Worm (Caenorhabditis elegans) whole organism, L3 larva: Measurements from ENCODE around the gene nhr-122.
A peak's percentile ranks its signal among the peaks of the same experiment; 100 is the strongest.
"Not testable (repeated sequence)": the region's sequence is repeated elsewhere in the genome, so short reads cannot be mapped to it uniquely, and the experiment has no call there.

Source experiments
- R02D3.7 ChIP-seq: fragments of 150-350 bp; optimal IDR thresholded peaks from 2 replicates; lab custom pipeline; 2014; ENCODE audit warnings: missing biosample characterization, missing genetic modification characterization
- ZK546.5 ChIP-seq: sonication (generic microtip); optimal IDR thresholded peaks from 2 replicates; lab custom pipeline; 2017; ENCODE audit warnings: missing biosample characterization, missing genetic modification characterization
- aly-2 ChIP-seq: fragments of 150-350 bp; optimal IDR thresholded peaks from 2 replicates; lab custom pipeline; 2014; ENCODE audit warnings: missing biosample characterization, missing genetic modification characterization
- ama-1 ChIP-seq: fragments of 150-350 bp; optimal IDR thresholded peaks from 2 replicates; lab custom pipeline; 2018
- ceh-16 ChIP-seq: sonication (generic microtip); optimal IDR thresholded peaks from 2 replicates; lab custom pipeline; 2017; ENCODE audit warnings: missing biosample characterization, missing genetic modification characterization
- ceh-28 ChIP-seq: fragments of 150-350 bp; optimal IDR thresholded peaks from 2 replicates; lab custom pipeline; 2014; ENCODE audit warnings: missing biosample characterization, missing genetic modification reagents, missing genetic modification characterization
- ceh-9 ChIP-seq: sonication (generic microtip); optimal IDR thresholded peaks from 2 replicates; lab custom pipeline; 2018; ENCODE audit warnings: missing biosample characterization, missing genetic modification characterization
- daf-12 ChIP-seq: fragments of 150-350 bp; optimal IDR thresholded peaks from 2 replicates; lab custom pipeline; 2014; ENCODE audit warnings: missing biosample characterization, missing genetic modification reagents, missing genetic modification characterization
- egl-27 ChIP-seq: sonication (generic microtip); optimal IDR thresholded peaks from 4 replicates; lab custom pipeline; 2017; ENCODE audit warnings: missing biosample characterization, missing genetic modification reagents, missing genetic modification characterization
- egl-5 ChIP-seq: fragments of 150-350 bp; optimal IDR thresholded peaks from 2 replicates; lab custom pipeline; 2017; ENCODE audit warnings: missing biosample characterization, missing genetic modification reagents, missing genetic modification characterization, inconsistent platforms
- elt-2 ChIP-seq: sonication (generic microtip); optimal IDR thresholded peaks from 2 replicates; lab custom pipeline; 2016; ENCODE audit warnings: missing genetic modification reagents, mild to moderate bottlenecking, missing genetic modification characterization, missing compliant biosample characterization
- elt-3 ChIP-seq, 3 experiments: fragments of 150-350 bp in 1 of 3; sonication (generic microtip) in 2 of 3; optimal IDR thresholded peaks; 2 replicates in 2 of 3; 4 replicates in 1 of 3; lab custom pipeline; 2014 to 2017; ENCODE audit warnings: missing biosample characterization in 3 of 3, missing genetic modification characterization in 3 of 3
- lin-15B ChIP-seq: fragments of 150-350 bp; optimal IDR thresholded peaks from 2 replicates; lab custom pipeline; 2014; ENCODE audit warnings: missing biosample characterization, missing genetic modification characterization
- lin-39 ChIP-seq: fragments of 150-350 bp; optimal IDR thresholded peaks from 2 replicates; lab custom pipeline; 2018; ENCODE audit warnings: missing biosample characterization, missing genetic modification reagents, missing genetic modification characterization
- mml-1 ChIP-seq: fragments of 150-350 bp; sonication (generic microtip); optimal IDR thresholded peaks from 3 replicates; lab custom pipeline; 2014; ENCODE audit warnings: missing biosample characterization, missing genetic modification characterization
- nfya-1 ChIP-seq: sonication (generic microtip); optimal IDR thresholded peaks from 2 replicates; lab custom pipeline; 2017; ENCODE audit warnings: missing genetic modification characterization, mild to moderate bottlenecking, missing compliant biosample characterization, antibody characterized with exemption, moderate library complexity; ENCODE audit not compliant: insufficient read depth
- nhr-11 ChIP-seq: fragments of 150-350 bp; optimal IDR thresholded peaks from 2 replicates; lab custom pipeline; 2014; ENCODE audit warnings: missing biosample characterization, missing genetic modification characterization
- nhr-12 ChIP-seq: fragments of 150-350 bp; optimal IDR thresholded peaks from 2 replicates; lab custom pipeline; 2014; ENCODE audit warnings: missing biosample characterization, missing genetic modification characterization
- nhr-23 ChIP-seq: fragments of 150-350 bp; optimal IDR thresholded peaks from 2 replicates; lab custom pipeline; 2014; ENCODE audit warnings: missing biosample characterization, missing genetic modification reagents, missing genetic modification characterization
- nhr-237 ChIP-seq: fragments of 150-350 bp; optimal IDR thresholded peaks from 2 replicates; lab custom pipeline; 2014; ENCODE audit warnings: missing biosample characterization, missing genetic modification characterization
- nhr-28 ChIP-seq: fragments of 150-350 bp; optimal IDR thresholded peaks from 2 replicates; lab custom pipeline; 2014; ENCODE audit warnings: missing biosample characterization, missing genetic modification characterization
- nhr-77 ChIP-seq: fragments of 150-350 bp; optimal IDR thresholded peaks from 2 replicates; lab custom pipeline; 2014; ENCODE audit warnings: missing biosample characterization, missing genetic modification characterization
- pha-4 ChIP-seq: fragments of 150-350 bp; optimal IDR thresholded peaks from 2 replicates; lab custom pipeline; 2014; ENCODE audit warnings: missing biosample characterization, missing genetic modification reagents, missing genetic modification characterization
- snpc-4 ChIP-seq: fragments of 150-350 bp; optimal IDR thresholded peaks from 2 replicates; lab custom pipeline; 2014; ENCODE audit warnings: missing biosample characterization, missing genetic modification characterization
- tbx-2 ChIP-seq: sonication (generic microtip); optimal IDR thresholded peaks from 2 replicates; lab custom pipeline; 2016; ENCODE audit warnings: mild to moderate bottlenecking, missing genetic modification characterization, missing compliant biosample characterization
- unc-39 ChIP-seq: sonication (generic microtip); optimal IDR thresholded peaks from 4 replicates; lab custom pipeline; 2017; ENCODE audit warnings: missing biosample characterization, missing genetic modification characterization
- unc-62 ChIP-seq: fragments of 150-350 bp; sonication (generic microtip); optimal IDR thresholded peaks from 4 replicates; lab custom pipeline; 2014; ENCODE audit warnings: missing biosample characterization, missing genetic modification reagents, missing genetic modification characterization
- zag-1 ChIP-seq: fragments of 150-350 bp; optimal IDR thresholded peaks from 2 replicates; lab custom pipeline; 2014; ENCODE audit warnings: missing biosample characterization, missing genetic modification characterization
- ztf-11 ChIP-seq: fragments of 150-350 bp; optimal IDR thresholded peaks from 2 replicates; lab custom pipeline; 2014; ENCODE audit warnings: missing biosample characterization, missing genetic modification characterization

Gene nhr-122

DNA sequence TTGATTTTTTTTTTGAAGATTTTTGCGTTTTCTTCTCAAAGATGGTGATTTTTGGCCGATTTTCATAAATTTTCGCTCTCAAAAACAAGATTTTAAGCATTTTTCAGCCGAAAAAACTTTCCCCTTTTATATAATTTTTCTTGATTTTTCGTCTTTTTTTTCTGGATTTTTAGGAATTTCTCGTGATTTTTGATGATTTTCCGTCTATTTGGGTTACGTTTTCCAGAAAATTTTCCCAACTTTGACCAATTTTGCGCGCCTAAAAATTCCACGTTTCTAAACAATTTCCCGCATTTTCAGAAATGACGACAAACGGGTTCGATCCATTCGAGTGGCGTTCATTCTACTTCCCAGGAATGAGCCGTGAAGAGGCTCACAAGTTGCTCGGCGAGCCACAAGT is 16.7 kb upstream of the nhr-122 start, which contains the start of gene ced-2:
ced-2 (plus strand) TSS at position 301 of the 400 bp plus-strand sequence.
- TF ChIP-seq aly-2 (tag; lab: Kevin White, UChicago) (no peak), nhr-23 (tag; lab: Kevin White, UChicago) (no peak), elt-3 (tag; optimal IDR thresholded peaks at IDR 0.05; lab: Kevin White, UChicago) (no peak)
- TF ChIP-seq, all 47 proteins: peak for 0

DNA sequence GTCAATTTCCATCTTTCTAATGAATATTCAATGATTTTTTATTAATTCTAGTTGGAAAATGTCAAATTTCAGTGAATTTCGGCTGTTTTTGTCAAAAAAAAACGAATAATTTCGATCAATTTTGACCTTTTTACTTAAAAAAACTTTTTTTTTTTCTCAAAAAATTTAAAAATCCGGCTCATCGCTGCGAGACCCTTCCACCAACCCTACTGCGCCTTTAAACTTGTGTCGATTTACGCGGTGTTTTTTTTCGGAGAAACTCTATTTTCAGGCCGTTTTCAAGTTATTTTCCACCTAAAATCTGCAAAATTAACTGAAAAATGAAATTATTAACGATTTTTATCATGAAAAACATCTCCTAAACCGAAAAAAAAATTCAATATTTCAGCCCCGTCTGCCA is 12.9 kb upstream of the nhr-122 start:
- peak; percentile 18 for TF ChIP-seq lin-15B (tag; lab: Kevin White, UChicago)
- TF ChIP-seq egl-27 (tag; lab: Kevin White, UChicago): no peak
- no peak for TF ChIP-seq ZK546.5 (tag; lab: Kevin White, UChicago)
- no peak for TF ChIP-seq ama-1 (lab: Kevin White, UChicago)

DNA sequence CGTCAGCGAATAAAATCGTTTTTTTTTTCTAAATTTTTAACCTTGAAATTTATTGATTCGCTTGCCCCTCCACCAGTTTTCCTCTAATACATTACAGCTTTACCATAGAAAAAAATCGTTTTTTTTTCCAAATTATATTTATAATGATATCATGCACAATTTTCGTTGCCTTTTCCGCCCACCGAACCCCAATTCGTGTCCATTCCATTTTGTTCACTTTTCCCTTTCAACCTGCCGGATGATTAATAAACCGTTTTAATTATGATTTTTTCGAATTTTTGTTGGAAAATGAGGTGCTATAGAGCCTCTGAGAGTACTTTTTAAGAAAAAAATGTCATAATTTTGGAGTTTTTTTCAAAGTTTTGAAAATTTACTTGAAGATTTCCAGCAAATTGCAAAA is 12.3 kb upstream of the nhr-122 start, which contains the start of gene set-23:
set-23 (plus strand) TSS at position 301 of the 400 bp plus-strand sequence.
- TF ChIP-seq nhr-11 (tag; lab: Kevin White, UChicago) (no peak), ceh-16 (tag; lab: Kevin White, UChicago) (no peak)

DNA sequence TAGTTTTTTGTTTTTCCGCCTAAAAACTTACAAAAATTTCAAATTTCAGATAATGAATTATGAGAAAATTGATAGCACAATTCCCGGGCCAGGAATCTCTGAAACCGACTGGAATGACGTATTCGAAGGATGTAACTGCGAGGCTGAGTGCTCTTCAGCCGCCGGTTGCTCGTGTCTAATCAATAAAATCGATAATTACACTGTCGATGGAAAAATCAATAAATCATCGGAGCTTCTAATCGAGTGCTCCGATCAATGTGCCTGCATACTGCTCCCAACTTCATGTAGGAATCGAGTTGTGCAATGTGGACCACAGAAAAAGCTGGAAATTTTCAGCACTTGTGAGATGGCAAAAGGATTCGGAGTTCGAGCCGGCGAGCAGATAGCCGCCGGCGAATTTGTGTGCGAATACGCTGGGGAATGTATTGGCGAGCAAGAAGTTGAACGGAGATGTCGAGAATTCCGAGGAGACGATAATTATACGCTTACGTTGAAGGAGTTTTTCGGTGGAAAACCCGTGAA is 10.7 kb upstream of the nhr-122 start:
- TF ChIP-seq ceh-28: peak; percentile 56
- TF ChIP-seq daf-12 (tag; lab: Kevin White, UChicago): no peak

DNA sequence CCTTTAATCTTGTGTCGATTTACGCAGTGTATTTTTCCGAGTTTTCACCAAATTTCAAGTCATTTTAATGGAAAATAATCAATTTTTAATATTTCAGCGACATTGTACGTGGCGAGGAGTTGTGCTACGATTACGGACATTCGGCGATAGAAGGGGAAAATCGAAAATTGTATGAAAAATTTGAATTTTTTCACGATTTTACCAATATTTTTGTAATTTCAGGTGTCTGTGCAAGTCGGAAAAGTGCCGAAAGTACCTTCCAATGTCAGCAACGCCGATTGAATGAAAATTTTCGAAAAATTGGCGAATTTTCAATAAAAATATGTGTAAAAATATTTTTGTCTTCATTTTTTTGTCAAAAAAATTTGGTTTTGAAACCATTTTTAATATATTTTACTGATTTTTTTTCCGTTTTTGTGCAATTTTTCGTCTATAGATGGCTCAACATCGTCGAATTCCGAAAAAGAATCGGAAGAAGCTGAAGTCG is 8.4 kb upstream of the nhr-122 start, which contains the start of gene Y41D4B.11:
Y41D4B.11 (plus strand) TSS at position 437 of the 487 bp plus-strand sequence.
- no peak for TF ChIP-seq snpc-4 (tag; lab: Kevin White, UChicago)
- TF ChIP-seq nhr-77 (tag; lab: Kevin White, UChicago): no peak
- TF ChIP-seq elt-3 (tag; optimal IDR thresholded peaks at IDR 0.05; lab: Kevin White, UChicago): no peak
- TF ChIP-seq egl-27 (tag; lab: Kevin White, UChicago): no peak
- no peak for TF ChIP-seq lin-15B (tag; lab: Kevin White, UChicago)
- TF ChIP-seq egl-5: no peak
- TF ChIP-seq nfya-1 (tag; lab: Kevin White, UChicago): no peak
- no peak for TF ChIP-seq zag-1 (tag; lab: Kevin White, UChicago)
- no peak for TF ChIP-seq unc-39 (tag; lab: Kevin White, UChicago)
- TF ChIP-seq ceh-16 (tag; lab: Kevin White, UChicago): no peak
- TF ChIP-seq nhr-12 (tag; lab: Kevin White, UChicago): no peak
- TF ChIP-seq ztf-11 (tag; lab: Kevin White, UChicago): no peak
- TF ChIP-seq pha-4 (tag; lab: Kevin White, UChicago): no peak
- no peak for TF ChIP-seq lin-39 (tag; lab: Kevin White, UChicago)
- no peak for TF ChIP-seq R02D3.7 (tag; lab: Kevin White, UChicago)
- no peak for TF ChIP-seq ceh-9
- no peak for TF ChIP-seq nhr-28 (tag; lab: Kevin White, UChicago)

DNA sequence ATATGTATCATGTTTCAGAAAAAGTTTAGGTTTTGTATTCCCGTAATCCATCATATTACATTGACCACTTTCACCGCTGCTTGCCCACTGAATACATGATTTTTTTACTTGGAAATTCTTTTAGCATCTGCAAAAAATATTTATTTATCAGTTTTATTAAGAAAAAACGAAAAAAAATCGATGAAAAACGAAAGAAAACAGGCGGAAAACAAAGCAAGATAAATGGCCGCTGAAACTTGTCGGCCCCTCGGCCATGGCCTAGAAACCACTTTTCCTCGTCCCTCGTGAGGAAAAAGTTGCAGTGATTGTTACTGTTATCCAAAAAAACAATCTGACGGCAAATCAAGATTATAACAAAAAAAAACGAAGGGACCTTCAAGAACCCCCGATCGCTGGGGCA is 3.7 kb upstream of the nhr-122 start, which contains the start of gene dsl-3:
dsl-3 (plus strand) TSS at position 301 of the 400 bp plus-strand sequence.
- TF ChIP-seq nfya-1, zag-1, nhr-12 (tag; lab: Kevin White, UChicago): not testable (repeated sequence)

DNA sequence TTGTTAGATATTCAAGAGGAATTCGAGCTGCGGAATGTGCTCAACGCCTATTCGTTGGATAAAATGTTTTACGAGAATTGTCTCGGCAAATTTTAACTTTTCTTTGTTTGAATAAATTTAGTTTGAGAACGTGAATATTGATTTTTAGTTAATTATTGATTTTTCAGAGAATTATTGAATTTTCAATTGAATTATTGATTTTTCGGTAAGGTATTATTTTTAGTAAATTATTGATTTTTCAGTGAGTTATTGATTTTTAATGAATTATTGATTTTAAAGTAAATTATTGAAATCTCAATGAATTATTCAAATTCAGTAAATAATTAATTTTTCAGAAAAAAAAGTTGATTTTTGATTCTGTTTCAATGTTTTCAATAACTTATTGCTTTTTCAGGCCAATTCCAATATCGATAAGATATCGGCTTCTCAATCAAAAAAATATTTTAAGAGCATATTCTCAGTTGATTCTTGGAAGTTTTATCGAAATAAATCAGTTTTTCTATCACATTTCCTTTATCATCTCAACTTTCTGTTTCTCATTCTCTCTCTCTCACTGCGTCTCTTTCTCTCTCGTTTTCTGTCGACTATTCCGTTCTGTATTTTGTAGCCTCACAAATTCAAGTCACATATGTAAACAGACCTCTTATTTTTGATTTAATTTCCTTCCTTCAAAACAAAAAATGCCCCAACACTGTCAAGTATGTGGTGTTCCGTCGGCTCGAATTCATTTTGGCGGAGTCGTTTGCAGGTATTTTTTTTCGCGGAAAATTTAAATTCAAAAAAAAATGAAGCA is 6.0 kb downstream of the nhr-122 start, which contains the start of gene nhr-92:
nhr-92 (plus strand) TSS at position 576 of the 793 bp plus-strand sequence.
- TF ChIP-seq nhr-23 (tag; lab: Kevin White, UChicago): no peak
- no peak for TF ChIP-seq nhr-11 (tag; lab: Kevin White, UChicago)
- peak; percentile 34 for TF ChIP-seq pha-4 (tag; lab: Kevin White, UChicago)
- TF ChIP-seq unc-62 (GFP tag; lab: Kevin White, UChicago): no peak
- no peak for TF ChIP-seq tbx-2 (tag; lab: Kevin White, UChicago)
- no peak for TF ChIP-seq nhr-77 (tag; lab: Kevin White, UChicago)
- peak; percentile 95 for TF ChIP-seq ceh-28
- no peak for TF ChIP-seq nhr-12 (tag; lab: Kevin White, UChicago)
- no peak for TF ChIP-seq egl-27 (tag; lab: Kevin White, UChicago)
- no peak for TF ChIP-seq egl-5
- no peak for TF ChIP-seq nhr-237 (tag; lab: Kevin White, UChicago)
- TF ChIP-seq mml-1 (tag; lab: Kevin White, UChicago): no peak
- TF ChIP-seq lin-15B (tag; lab: Kevin White, UChicago): no peak
- TF ChIP-seq elt-2 (tag; lab: Kevin White, UChicago): peak; percentile 38
